Fruit fly (Drosophila melanogaster) whole organism: Measurements from ENCODE around the gene CG31358.

Experiments used
- EcR ChIP-seq, 2 experiments: fragments of >200 bp; optimal IDR thresholded peaks; 2 replicates each; lab custom pipeline; 2017; ENCODE audit warnings: missing biosample characterization in 2 of 2, missing genetic modification characterization in 2 of 2, missing genetic modification reagents in 2 of 2
- usp ChIP-seq: fragments of >200 bp; optimal IDR thresholded peaks from 2 replicates; lab custom pipeline; 2017; ENCODE audit warnings: missing biosample characterization, missing genetic modification characterization, mixed read lengths

DNA sequence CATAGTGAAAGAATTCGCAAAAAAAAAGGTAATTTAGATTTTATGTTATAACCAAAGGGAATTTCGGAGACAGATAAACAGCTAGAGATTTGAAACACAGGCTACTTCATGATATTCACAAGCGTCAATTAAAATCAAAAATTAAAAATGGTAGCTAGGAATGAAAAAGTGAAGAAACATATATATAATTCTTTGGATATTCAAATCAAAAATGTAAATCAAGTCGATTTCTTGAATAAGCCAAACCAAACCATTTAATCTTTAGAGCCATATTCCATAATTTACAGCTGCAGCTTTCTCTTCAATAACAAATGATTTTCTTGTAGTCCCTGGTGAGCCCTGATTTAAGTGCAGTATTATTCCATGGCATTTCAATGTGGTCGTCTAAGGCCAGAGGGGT is 31.3 kb upstream of the CG31358 start, which contains the start of gene CG14740:
- TF ChIP-seq EcR (GFP tag; optimal IDR thresholded peaks at IDR 0.05; lab: Kevin White, UChicago) (no peak), usp (no peak)
